Worm (Caenorhabditis elegans) whole organism, L4 larva: ENCODE measurements around the gene madf-11.

Source experiments
- F26F4.8 ChIP-seq: fragments of 200-800 bp; sonication (Bioruptor generic); conservative IDR thresholded peaks from 2 replicates; pipeline ENCODE4 v1.3.6; 2022; ENCODE audit warnings: missing genetic modification characterization, missing compliant biosample characterization
- F37D6.2 ChIP-seq: sonication (generic microtip); optimal IDR thresholded peaks from 2 replicates; lab custom pipeline; 2016; ENCODE audit warnings: mild to moderate bottlenecking, missing genetic modification characterization, missing compliant biosample characterization
- F44E2.7 ChIP-seq: fragments of 200-800 bp; sonication (Bioruptor generic); IDR thresholded peaks from 2 replicates; pipeline ENCODE4 v2.1.2; 2022; ENCODE audit warnings: missing genetic modification characterization, missing compliant biosample characterization
- Y48G9A.11 ChIP-seq: fragments of 200-800 bp; sonication (Bioruptor generic); IDR thresholded peaks from 2 replicates; pipeline ENCODE4 v1.3.6; 2022; ENCODE audit warnings: missing genetic modification reagents, missing genetic modification characterization, missing compliant biosample characterization
- Y5F2A.4 ChIP-seq: fragments of 200-800 bp; sonication (Bioruptor generic); optimal IDR thresholded peaks from 2 replicates; lab custom pipeline; 2018; ENCODE audit warnings: mild to moderate bottlenecking, missing genetic modification characterization, missing compliant biosample characterization
- arid-1 ChIP-seq: fragments of 200-800 bp; sonication (Bioruptor generic); conservative IDR thresholded peaks from 2 replicates; pipeline ENCODE4 v1.3.6; 2022; ENCODE audit warnings: missing genetic modification reagents, missing genetic modification characterization, missing compliant biosample characterization
- ceh-28 ChIP-seq: fragments of 150-350 bp; optimal IDR thresholded peaks from 2 replicates; lab custom pipeline; 2014; ENCODE audit warnings: missing biosample characterization, missing genetic modification reagents, missing genetic modification characterization
- ceh-82 ChIP-seq: sonication (generic microtip); optimal IDR thresholded peaks from 2 replicates; lab custom pipeline; 2017; ENCODE audit warnings: missing biosample characterization, missing genetic modification characterization
- ces-1 ChIP-seq: fragments of 150-350 bp; sonication (generic microtip); optimal IDR thresholded peaks from 4 replicates; lab custom pipeline; 2014; ENCODE audit warnings: missing biosample characterization, missing genetic modification reagents, missing genetic modification characterization
- daf-12 ChIP-seq: fragments of 150-350 bp; optimal IDR thresholded peaks from 2 replicates; lab custom pipeline; 2014; ENCODE audit warnings: missing biosample characterization, missing genetic modification reagents, missing genetic modification characterization
- daf-16 ChIP-seq, 3 experiments: sonication (generic microtip); optimal IDR thresholded peaks; 2 replicates each; lab custom pipeline; 2016 to 2017; ENCODE audit warnings: missing genetic modification characterization in 3 of 3, missing genetic modification reagents in 3 of 3, mild to moderate bottlenecking in 2 of 3, missing compliant biosample characterization in 2 of 3, missing biosample characterization in 1 of 3, moderate library complexity in 1 of 3
- daf-8 ChIP-seq: fragments of 200-800 bp; sonication (Bioruptor generic); IDR thresholded peaks from 2 replicates; pipeline ENCODE4 v1.3.6; 2022; ENCODE audit warnings: missing genetic modification characterization, missing compliant biosample characterization
- dmd-6 ChIP-seq: fragments of 200-800 bp; sonication (Bioruptor generic); IDR thresholded peaks from 2 replicates; pipeline ENCODE4 v1.3.6; 2022; ENCODE audit warnings: missing genetic modification reagents, missing genetic modification characterization, missing compliant biosample characterization
- dmd-9 ChIP-seq: fragments of 200-800 bp; sonication (Bioruptor generic); IDR thresholded peaks from 2 replicates; pipeline ENCODE4 v1.3.6; 2022; ENCODE audit warnings: missing genetic modification reagents, missing genetic modification characterization, missing compliant biosample characterization
- dpl-1 ChIP-seq: fragments of 150-350 bp; optimal IDR thresholded peaks from 2 replicates; lab custom pipeline; 2014; ENCODE audit warnings: missing biosample characterization, missing genetic modification reagents, missing genetic modification characterization
- fkh-10 ChIP-seq: fragments of 150-350 bp; optimal IDR thresholded peaks from 2 replicates; lab custom pipeline; 2014; ENCODE audit warnings: missing biosample characterization, missing genetic modification reagents, missing genetic modification characterization
- hlh-11 ChIP-seq: fragments of 200-800 bp; sonication (Bioruptor generic); optimal IDR thresholded peaks from 2 replicates; lab custom pipeline; 2018; ENCODE audit warnings: mild to moderate bottlenecking, missing genetic modification characterization, missing compliant biosample characterization
- hlh-30 ChIP-seq: sonication (generic microtip); optimal IDR thresholded peaks from 2 replicates; lab custom pipeline; 2017; ENCODE audit warnings: antibody characterized with exemption, mild to moderate bottlenecking, missing genetic modification characterization, missing compliant biosample characterization; ENCODE audit not compliant: insufficient read depth
- hmg-1.1 ChIP-seq: fragments of 200-800 bp; sonication (Bioruptor generic); IDR thresholded peaks from 2 replicates; pipeline ENCODE4 v1.3.6; 2022; ENCODE audit warnings: missing genetic modification reagents, missing genetic modification characterization, missing compliant biosample characterization
- jun-1 ChIP-seq: fragments of 150-350 bp; optimal IDR thresholded peaks from 2 replicates; lab custom pipeline; 2014; ENCODE audit warnings: missing biosample characterization, missing genetic modification reagents, missing genetic modification characterization
- lim-7 ChIP-seq: fragments of 200-800 bp; sonication (Bioruptor generic); IDR thresholded peaks from 2 replicates; pipeline ENCODE4 v1.3.6; 2022; ENCODE audit warnings: missing genetic modification characterization, missing compliant biosample characterization
- lin-1 ChIP-seq: fragments of 200-800 bp; sonication (Bioruptor generic); IDR thresholded peaks from 2 replicates; pipeline ENCODE4 v1.3.6; 2022; ENCODE audit warnings: missing genetic modification reagents, missing genetic modification characterization, missing compliant biosample characterization
- lin-15B ChIP-seq: fragments of 150-350 bp; sonication (generic microtip); optimal IDR thresholded peaks from 3 replicates; lab custom pipeline; 2014; ENCODE audit warnings: missing biosample characterization, missing genetic modification characterization
- lin-29 ChIP-seq: fragments of 200-800 bp; sonication (Bioruptor generic); IDR thresholded peaks from 2 replicates; pipeline ENCODE4 v1.3.6; 2022; ENCODE audit warnings: missing genetic modification reagents, missing genetic modification characterization, missing compliant biosample characterization
- mdt-29 ChIP-seq: fragments of 200-800 bp; sonication (Bioruptor generic); IDR thresholded peaks from 2 replicates; pipeline ENCODE4 v1.3.6; 2022; ENCODE audit warnings: missing genetic modification reagents, missing genetic modification characterization, missing compliant biosample characterization
- mep-1 ChIP-seq: fragments of 150-350 bp; sonication (generic microtip); optimal IDR thresholded peaks from 3 replicates; lab custom pipeline; 2014; ENCODE audit warnings: missing biosample characterization, missing genetic modification characterization
- mxl-3 ChIP-seq: fragments of 200-800 bp; sonication (Bioruptor generic); optimal IDR thresholded peaks from 2 replicates; lab custom pipeline; 2018; ENCODE audit warnings: mild to moderate bottlenecking, missing genetic modification characterization, missing compliant biosample characterization
- nhr-10 ChIP-seq: fragments of 150-350 bp; optimal IDR thresholded peaks from 2 replicates; lab custom pipeline; 2014; ENCODE audit warnings: missing biosample characterization, missing genetic modification characterization
- nhr-102 ChIP-seq: sonication (generic microtip); optimal IDR thresholded peaks from 2 replicates; lab custom pipeline; 2016; ENCODE audit warnings: mild to moderate bottlenecking, missing genetic modification characterization, moderate library complexity, missing compliant biosample characterization
- nhr-11 ChIP-seq: fragments of 150-350 bp; optimal IDR thresholded peaks from 2 replicates; lab custom pipeline; 2014; ENCODE audit warnings: missing biosample characterization, missing genetic modification characterization
- nhr-111 ChIP-seq: fragments of 200-800 bp; sonication (Bioruptor generic); optimal IDR thresholded peaks from 2 replicates; lab custom pipeline; 2018; ENCODE audit warnings: mild to moderate bottlenecking, missing genetic modification characterization, missing compliant biosample characterization
- nhr-237 ChIP-seq: sonication (generic microtip); optimal IDR thresholded peaks from 2 replicates; lab custom pipeline; 2017; ENCODE audit warnings: missing biosample characterization, missing genetic modification characterization
- nhr-28 ChIP-seq: fragments of 150-350 bp; optimal IDR thresholded peaks from 2 replicates; lab custom pipeline; 2014; ENCODE audit warnings: missing biosample characterization, missing genetic modification characterization
- nhr-42 ChIP-seq: fragments of 200-800 bp; sonication (Bioruptor generic); IDR thresholded peaks from 2 replicates; pipeline ENCODE4 v1.3.6; 2022; ENCODE audit warnings: missing genetic modification characterization, missing compliant biosample characterization
- nhr-76 ChIP-seq: fragments of 150-350 bp; optimal IDR thresholded peaks from 2 replicates; lab custom pipeline; 2014; ENCODE audit warnings: missing biosample characterization, missing genetic modification characterization
- nhr-77 ChIP-seq: fragments of 150-350 bp; optimal IDR thresholded peaks from 2 replicates; lab custom pipeline; 2014; ENCODE audit warnings: missing biosample characterization, missing genetic modification characterization
- php-3 ChIP-seq: fragments of 200-800 bp; sonication (Bioruptor generic); IDR thresholded peaks from 2 replicates; pipeline ENCODE4 v1.3.6; 2022; ENCODE audit warnings: missing genetic modification reagents, missing genetic modification characterization, missing compliant biosample characterization
- rbr-2 ChIP-seq: sonication (generic microtip); optimal IDR thresholded peaks from 2 replicates; lab custom pipeline; 2016; ENCODE audit warnings: missing genotype, missing genetic modification characterization, missing compliant biosample characterization
- sdz-12 ChIP-seq: fragments of 200-800 bp; sonication (Bioruptor generic); optimal IDR thresholded peaks from 2 replicates; lab custom pipeline; 2018; ENCODE audit warnings: mild to moderate bottlenecking, missing genetic modification characterization, missing compliant biosample characterization
- set-16 ChIP-seq: fragments of 200-800 bp; sonication (Bioruptor generic); IDR thresholded peaks from 2 replicates; pipeline ENCODE4 v1.3.6; 2022; ENCODE audit warnings: missing genetic modification reagents, missing genetic modification characterization, missing compliant biosample characterization
- snpc-1.2 ChIP-seq: fragments of 200-800 bp; sonication (Bioruptor generic); IDR thresholded peaks from 2 replicates; pipeline ENCODE4 v1.3.6; 2022; ENCODE audit warnings: missing genetic modification reagents, missing genetic modification characterization, missing compliant biosample characterization
- spr-1 ChIP-seq: sonication (generic microtip); optimal IDR thresholded peaks from 2 replicates; lab custom pipeline; 2016; ENCODE audit warnings: mild to moderate bottlenecking, missing genetic modification characterization, missing compliant biosample characterization
- tra-1 ChIP-seq: fragments of 200-800 bp; sonication (Bioruptor generic); IDR thresholded peaks from 2 replicates; pipeline ENCODE4 v1.3.6; 2022; ENCODE audit warnings: missing genetic modification reagents, missing genetic modification characterization, missing compliant biosample characterization
- unc-62 ChIP-seq, 3 experiments: fragments of 150-350 bp in 1 of 3; sonication (generic microtip); optimal IDR thresholded peaks in 2 of 3; peaks in 1 of 3; 1 replicate in 1 of 3; 2 replicates in 2 of 3; lab custom pipeline; 2014 to 2017; ENCODE audit warnings: missing biosample characterization in 3 of 3, missing genetic modification characterization in 3 of 3, missing genetic modification reagents in 3 of 3, missing genotype in 1 of 3
- zip-11 ChIP-seq: fragments of 200-800 bp; sonication (Bioruptor generic); IDR thresholded peaks from 2 replicates; pipeline ENCODE4 v1.3.6; 2022; ENCODE audit warnings: missing genetic modification characterization, missing compliant biosample characterization
- zip-2 ChIP-seq: fragments of 150-350 bp; optimal IDR thresholded peaks from 2 replicates; lab custom pipeline; 2014; ENCODE audit warnings: missing biosample characterization, missing genetic modification characterization
- ztf-11 ChIP-seq: fragments of 150-350 bp; optimal IDR thresholded peaks from 2 replicates; lab custom pipeline; 2014; ENCODE audit warnings: missing biosample characterization, missing genetic modification characterization

Gene madf-11

ce11 chrIII:5554884-5555500, 48.3 kb downstream of the madf-11 start, which contains the start of the genes nmad-1 and hach-1 (continued):
- TF ChIP-seq arid-1 (0 out of 2 replicates have a peak, but pooled peaks have one; percentile 47), ztf-11 (tag; lab: Kevin White, UChicago) (no peak), hlh-11 (tag; lab: Kevin White, UChicago) (peak; percentile 67), zip-11 (GFP tag; lab: Robert Waterston, UW) (no peak), hmg-1.1 (GFP tag; lab: Robert Waterston, UW) (peak; percentile 80), sdz-12 (GFP tag; lab: Kevin White, UChicago) (no peak), nhr-28 (tag; lab: Kevin White, UChicago) (peak; percentile 27), mxl-3 (no peak), nhr-77 (peak; percentile 14), daf-12 (no peak), fkh-10 (GFP tag; lab: Kevin White, UChicago) (peak; percentile 36), dmd-9 (no peak), mep-1 (tag; lab: Kevin White, UChicago) (peak; percentile 87), nhr-11 (tag; lab: Kevin White, UChicago) (no peak), lin-29 (no peak), php-3 (GFP tag; lab: Robert Waterston, UW) (0 out of 2 replicates have a peak, but pooled peaks have one; percentile 46), lin-1 (GFP tag; lab: Robert Waterston, UW) (peak; percentile 64; the same call in 1 of the 2 replicates), snpc-1.2 (GFP tag; lab: Robert Waterston, UW) (no peak), dpl-1 (peak; percentile 76), jun-1 (tag; lab: Kevin White, UChicago) (no peak), rbr-2 (tag; lab: Kevin White, UChicago) (peak; percentile 75), daf-16 (GFP tag; optimal IDR thresholded peaks at IDR 0.05; lab: Kevin White, UChicago) (peak; percentile 18 to 49), daf-16 (tag; optimal IDR thresholded peaks at IDR 0.05; lab: Kevin White, UChicago) (peak; percentile 48), F37D6.2 (peak; percentile 26), ceh-28 (tag; lab: Kevin White, UChicago) (peak; percentile 34), tra-1 (GFP tag; lab: Robert Waterston, UW) (no peak)

- TF ChIP-seq mdt-29: peak; percentile 80; the same call in 1 of the 2 replicates
- no peak for TF ChIP-seq Y48G9A.11 (GFP tag; lab: Robert Waterston, UW)
- peak; percentile 55 for TF ChIP-seq nhr-77
- no peak for TF ChIP-seq spr-1
- no peak for TF ChIP-seq jun-1 (tag; lab: Kevin White, UChicago)
- TF ChIP-seq nhr-10 (tag; lab: Kevin White, UChicago): no peak
- TF ChIP-seq lim-7 (GFP tag; lab: Robert Waterston, UW): no peak
- no peak for TF ChIP-seq mxl-3
- TF ChIP-seq F44E2.7 (GFP tag; lab: Robert Waterston, UW): no peak
- peak; percentile 84 for TF ChIP-seq php-3 (GFP tag; lab: Robert Waterston, UW)
- peak; percentile 5 to 26 for TF ChIP-seq unc-62 (GFP tag; optimal IDR thresholded peaks at IDR 0.05 in 1 of 2; lab: Kevin White, UChicago)
- no peak for TF ChIP-seq unc-62 (tag; optimal IDR thresholded peaks at IDR 0.05; lab: Kevin White, UChicago)
- no peak for TF ChIP-seq rbr-2 (tag; lab: Kevin White, UChicago)
- peak; percentile 40 for TF ChIP-seq mep-1 (tag; lab: Kevin White, UChicago)
- peak; percentile 72 for TF ChIP-seq tra-1 (GFP tag; lab: Robert Waterston, UW)
- peak; percentile 64 for TF ChIP-seq nhr-102 (tag; lab: Kevin White, UChicago)
- 0 out of 2 replicates have a peak, but pooled peaks have one; percentile 13 for TF ChIP-seq nhr-42
- no peak for TF ChIP-seq daf-8 (GFP tag; lab: Robert Waterston, UW)
- TF ChIP-seq dmd-9: no peak
- TF ChIP-seq daf-16 (GFP tag; optimal IDR thresholded peaks at IDR 0.05; lab: Kevin White, UChicago): peak in 1 of 2 experiments; percentile 91
- peak; percentile 92 for TF ChIP-seq daf-16 (tag; optimal IDR thresholded peaks at IDR 0.05; lab: Kevin White, UChicago)
- no peak for TF ChIP-seq F26F4.8
- TF ChIP-seq nhr-237 (tag; lab: Kevin White, UChicago): no peak
- TF ChIP-seq dmd-6 (GFP tag; lab: Robert Waterston, UW): peak; percentile 89
- no peak for TF ChIP-seq nhr-76 (tag; lab: Kevin White, UChicago)
- TF ChIP-seq hlh-30 (tag; lab: Kevin White, UChicago): peak; percentile 44
- TF ChIP-seq zip-2 (tag; lab: Kevin White, UChicago): no peak
- no peak for TF ChIP-seq nhr-111 (GFP tag; lab: Kevin White, UChicago)
- no peak for TF ChIP-seq set-16
- no peak for TF ChIP-seq hmg-1.1 (GFP tag; lab: Robert Waterston, UW)
- TF ChIP-seq Y5F2A.4 (GFP tag; lab: Kevin White, UChicago): no peak
- no peak for TF ChIP-seq ceh-82 (tag; lab: Kevin White, UChicago)
- no peak for TF ChIP-seq lin-15B (tag; lab: Kevin White, UChicago)
- TF ChIP-seq ces-1 (GFP tag; lab: Kevin White, UChicago): no peak
Observed at ce11 chrIII:5553098-5553497, 50.2 kb downstream of the madf-11 start.
